Fruit fly (Drosophila melanogaster): ENCODE measurements around the gene Daxx.

Gene Daxx

dm6 chr2L:6474878-6475582 is 5.7 kb upstream of the Daxx start:
- peak; percentile 74 for TF ChIP-seq exex (tag; optimal IDR thresholded peaks at IDR 0.05)
- TF ChIP-seq Dref (GFP tag; IDR thresholded peaks at IDR 0.05): peak; percentile 25; the same call in 1 of the 2 replicates
- peak; percentile 66 for TF ChIP-seq CG15073 (GFP tag; optimal IDR thresholded peaks at IDR 0.05)
- no peak for TF ChIP-seq Taf1 (GFP tag; IDR thresholded peaks at IDR 0.05)
- TF ChIP-seq Dbx (GFP tag; IDR thresholded peaks at IDR 0.05): 0 out of 3 replicates have a peak, but pooled peaks have one; percentile 53
- TF ChIP-seq CG14965 (GFP tag; optimal IDR thresholded peaks at IDR 0.05; ENCODE audit: borderline replicate concordance): no peak
- no peak for TF ChIP-seq Vsx1 (GFP tag; optimal IDR thresholded peaks at IDR 0.05)
- no peak for TF ChIP-seq CG2199 (GFP tag; IDR thresholded peaks at IDR 0.05)
- TF ChIP-seq knrl (GFP tag; IDR thresholded peaks at IDR 0.05; ENCODE audit: partially characterized antibody): no peak
- no peak for TF ChIP-seq Max (GFP tag; optimal IDR thresholded peaks at IDR 0.05)
- TF ChIP-seq sim (GFP tag; IDR thresholded peaks at IDR 0.05): no peak
- TF ChIP-seq Med (GFP tag): peak; percentile 21

DNA sequence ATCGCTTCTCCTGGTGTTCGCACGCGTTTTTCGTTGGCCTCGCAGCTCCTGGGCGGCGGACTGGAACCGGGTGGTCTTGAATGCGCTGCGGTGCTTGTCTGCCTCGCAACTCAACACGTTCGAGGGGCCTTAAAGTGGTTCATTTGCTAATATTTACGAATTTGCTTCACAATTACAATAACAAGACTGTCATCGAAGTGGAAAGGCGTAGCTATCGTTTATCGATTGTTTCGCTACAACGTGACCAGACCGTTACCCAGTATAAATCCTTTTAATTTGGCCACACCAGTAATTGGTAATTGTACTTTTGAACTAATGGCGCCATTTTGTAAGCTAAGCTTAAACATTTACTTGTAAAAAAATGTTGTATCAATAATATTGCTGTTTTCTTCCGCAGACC is 4.0 kb upstream of the Daxx start, which contains the start of gene CG9536:
Gene CG9536, minus strand, starts transcription at position 223 of the 400 bp plus-strand sequence.
- TF ChIP-seq Lpt (GFP tag; optimal IDR thresholded peaks at IDR 0.05) (no peak), sd (tag; optimal IDR thresholded peaks at IDR 0.05) (no peak), CG9215 (GFP tag; IDR thresholded peaks at IDR 0.05) (no peak), Sry-δ (GFP tag; optimal IDR thresholded peaks at IDR 0.05) (peak; percentile 48), disco-r (GFP tag; optimal IDR thresholded peaks at IDR 0.05) (no peak), H2.0 (GFP tag; IDR thresholded peaks at IDR 0.05) (no peak), CG18011 (GFP tag; optimal IDR thresholded peaks at IDR 0.05) (no peak), HLH3B (GFP tag; IDR thresholded peaks at IDR 0.05) (no peak), slp2 (GFP tag; optimal IDR thresholded peaks at IDR 0.05) (no peak), Tbp (GFP tag; optimal IDR thresholded peaks at IDR 0.05) (no peak), Dbx (GFP tag; IDR thresholded peaks at IDR 0.05) (no peak), hb (GFP tag; IDR thresholded peaks at IDR 0.05; ENCODE audit: partially characterized antibody) (peak; percentile 58; the same call in 1 of the 3 replicates), Trl (optimal IDR thresholded peaks at IDR 0.05) (no peak), Trl (GFP tag; optimal IDR thresholded peaks at IDR 0.05) (no peak), CG10267 (tag; optimal IDR thresholded peaks at IDR 0.05) (peak; percentile 38), Gsc (GFP tag; IDR thresholded peaks at IDR 0.05) (no peak), fru (optimal IDR thresholded peaks at IDR 0.05) (no peak), jigr1 (GFP tag; IDR thresholded peaks at IDR 0.05) (no peak), NFAT (GFP tag; IDR thresholded peaks at IDR 0.05) (no peak), CG34376 (GFP tag; optimal IDR thresholded peaks at IDR 0.05) (peak; percentile 1), da (GFP tag; optimal IDR thresholded peaks at IDR 0.05) (no peak), Pdp1 (GFP tag; optimal IDR thresholded peaks at IDR 0.05) (peak in 1 of 2 experiments; percentile 20), NK7.1 (GFP tag; optimal IDR thresholded peaks at IDR 0.05) (no peak), CG4404 (GFP tag; IDR thresholded peaks at IDR 0.05) (no peak), onecut (GFP tag; IDR thresholded peaks at IDR 0.05) (no peak), ATbp (GFP tag; optimal IDR thresholded peaks at IDR 0.05) (no peak), btn (GFP tag; optimal IDR thresholded peaks at IDR 0.05) (no peak), crc (GFP tag; optimal IDR thresholded peaks at IDR 0.05) (no peak), CG30020 (tag; optimal IDR thresholded peaks at IDR 0.05) (peak; percentile 7), MBD-R2 (GFP tag; IDR thresholded peaks at IDR 0.05) (peak; percentile 69), peb (GFP tag; IDR thresholded peaks at IDR 0.05) (no peak), CG17612 (GFP tag; IDR thresholded peaks at IDR 0.05) (no peak), chif (GFP tag; optimal IDR thresholded peaks at IDR 0.05) (no peak), mirr (GFP tag; optimal IDR thresholded peaks at IDR 0.05) (no peak), CG11398 (GFP tag; optimal IDR thresholded peaks at IDR 0.05) (no peak), Lhr (GFP tag; optimal IDR thresholded peaks at IDR 0.05) (peak; percentile 4), CG7372 (GFP tag; IDR thresholded peaks at IDR 0.05) (no peak), gcm (GFP tag; optimal IDR thresholded peaks at IDR 0.05) (no peak), pb (GFP tag; optimal IDR thresholded peaks at IDR 0.05) (no peak), ro (GFP tag; IDR thresholded peaks at IDR 0.05) (no peak)

Data from whole organism, embryonic.